1 fruit fly cellular context compared by ENCODE assay signal in the genomic region with DNA sequence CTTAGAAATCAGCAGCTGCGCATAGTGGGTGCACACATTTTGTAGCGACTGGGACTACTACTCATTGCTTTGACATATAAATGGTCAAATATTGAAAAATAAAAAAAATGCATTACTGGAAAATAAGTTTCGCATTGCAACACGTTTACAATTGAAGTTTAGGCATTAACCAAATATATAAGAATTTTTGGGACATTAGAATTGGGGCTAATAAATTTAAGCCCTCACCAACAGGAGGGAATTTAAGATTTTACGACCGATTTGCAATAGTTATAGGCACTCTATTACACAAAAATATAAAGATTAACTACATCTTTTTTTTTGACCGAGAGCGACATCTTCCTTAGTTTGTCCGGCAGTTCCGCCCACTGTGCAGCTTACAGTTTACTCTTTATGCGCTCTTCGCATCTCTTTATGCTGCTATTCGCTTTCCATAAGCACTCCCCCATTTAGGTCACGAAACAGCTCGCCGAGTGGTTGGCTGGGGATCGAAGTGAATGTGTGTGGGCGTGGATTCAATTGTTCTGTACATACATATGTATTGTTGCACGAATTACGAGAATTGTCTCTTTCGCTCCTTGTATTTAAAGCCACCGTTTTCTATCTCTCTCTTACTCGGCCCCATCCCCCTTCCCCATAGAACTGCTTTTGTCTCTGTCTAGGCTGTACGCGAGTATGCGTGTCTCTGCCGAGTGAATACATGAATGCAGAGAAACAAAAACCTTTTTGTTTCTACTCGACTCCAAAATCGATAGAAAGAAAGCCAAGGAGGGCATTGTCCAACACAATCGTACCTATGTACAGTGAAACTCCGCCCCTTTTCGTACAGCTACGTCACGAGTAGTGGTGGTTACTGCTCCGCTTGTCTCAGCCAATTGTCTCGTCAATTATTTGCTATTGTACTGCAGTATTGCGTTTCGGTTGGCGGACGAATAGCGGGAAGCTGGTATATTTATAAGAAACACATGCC.
TF ChIP-seq lines count a peak whose summit lies in the region.

No protein-coding gene starts in this region.

TF ChIP-seq in whole organism, embryonic, 481 proteins besides CTCF, POLR2A, EP300 and RAD21 (continued from another document and continues in another):
- TF ChIP-seq CG4404 (GFP tag; IDR thresholded peaks at IDR 0.05; lab: Robert Waterston, UW) (no peak), CG43689 (GFP tag; IDR thresholded peaks at IDR 0.05; lab: Robert Waterston, UW) (no peak), CG12236 (GFP tag; optimal IDR thresholded peaks at IDR 0.05; lab: Kevin White, UChicago) (peak; percentile 73), CG11456 (GFP tag; IDR thresholded peaks at IDR 0.05; lab: Robert Waterston, UW) (no peak), CG4282 (GFP tag; optimal IDR thresholded peaks at IDR 0.05; lab: Kevin White, UChicago) (peak; percentile 65), CG9437 (GFP tag; optimal IDR thresholded peaks at IDR 0.05; lab: Kevin White, UChicago) (peak; percentile 86), CG10267 (tag; optimal IDR thresholded peaks at IDR 0.05; lab: Kevin White, UChicago) (peak; percentile 74), p53 (GFP tag; optimal IDR thresholded peaks at IDR 0.05; lab: Kevin White, UChicago) (peak; percentile 46), Usf (GFP tag; optimal IDR thresholded peaks at IDR 0.05; lab: Kevin White, UChicago) (peak; percentile 79), CG31441 (GFP tag; IDR thresholded peaks at IDR 0.05; lab: Robert Waterston, UW) (peak; percentile 91), CG14667 (GFP tag; IDR thresholded peaks at IDR 0.05; lab: Robert Waterston, UW) (no peak), CG7987 (GFP tag; optimal IDR thresholded peaks at IDR 0.05; lab: Kevin White, UChicago) (no peak), CG11695 (GFP tag; IDR thresholded peaks at IDR 0.05; lab: Robert Waterston, UW) (peak; percentile 67; the same call in 2 of the 3 replicates), Rfx (GFP tag; IDR thresholded peaks at IDR 0.05; lab: Robert Waterston, UW) (no peak), fd96Cb (tag; optimal IDR thresholded peaks at IDR 0.05; lab: Kevin White, UChicago) (peak; percentile 86), HmgZ (tag; optimal IDR thresholded peaks at IDR 0.05; lab: Kevin White, UChicago) (peak; percentile 38), nerfin-2 (GFP tag; IDR thresholded peaks at IDR 0.05; lab: Robert Waterston, UW; ENCODE audit: partially characterized antibody) (no peak), CG8765 (GFP tag; IDR thresholded peaks at IDR 0.05; lab: Robert Waterston, UW) (no peak), hth (optimal IDR thresholded peaks at IDR 0.05; lab: Kevin White, UChicago) (no peak), vvl (GFP tag; IDR thresholded peaks at IDR 0.05; lab: Robert Waterston, UW) (no peak), NC2β (GFP tag; optimal IDR thresholded peaks at IDR 0.05; lab: Kevin White, UChicago) (peak; percentile 78), CG30020 (tag; optimal IDR thresholded peaks at IDR 0.05; lab: Kevin White, UChicago) (no peak), Drgx (GFP tag; IDR thresholded peaks at IDR 0.05; lab: Robert Waterston, UW) (no peak), CG15696 (tag; optimal IDR thresholded peaks at IDR 0.05; lab: Kevin White, UChicago) (peak; percentile 64), grn (GFP tag; optimal IDR thresholded peaks at IDR 0.05; lab: Kevin White, UChicago) (peak; percentile 27), CG11504 (tag; optimal IDR thresholded peaks at IDR 0.05; lab: Kevin White, UChicago) (no peak), CG15479 (GFP tag; optimal IDR thresholded peaks at IDR 0.05; lab: Kevin White, UChicago) (no peak), Bgb (GFP tag; IDR thresholded peaks at IDR 0.05; lab: Robert Waterston, UW; ENCODE audit: partially characterized antibody) (no peak), Stat92E (GFP tag; optimal IDR thresholded peaks at IDR 0.05; lab: Kevin White, UChicago) (no peak), dysf (GFP tag; IDR thresholded peaks at IDR 0.05; lab: Robert Waterston, UW) (no peak; the same call in 2 of the 3 replicates), Bteb2 (GFP tag; optimal IDR thresholded peaks at IDR 0.05; lab: Kevin White, UChicago) (peak; percentile 79), MESR4 (GFP tag; optimal IDR thresholded peaks at IDR 0.05; lab: Kevin White, UChicago) (no peak), ERR (GFP tag; optimal IDR thresholded peaks at IDR 0.05; lab: Kevin White, UChicago) (no peak), CG18619 (GFP tag; optimal IDR thresholded peaks at IDR 0.05; lab: Kevin White, UChicago) (peak; percentile 88), CG6654 (GFP tag; optimal IDR thresholded peaks at IDR 0.05; lab: Kevin White, UChicago) (peak; percentile 57), abd-A (tag; optimal IDR thresholded peaks at IDR 0.05; lab: Kevin White, UChicago) (no peak), Doc3 (GFP tag; IDR thresholded peaks at IDR 0.05; lab: Robert Waterston, UW; ENCODE audit: partially characterized antibody) (0 out of 3 replicates have a peak, but pooled peaks have one; percentile 3), CG12744 (GFP tag; optimal IDR thresholded peaks at IDR 0.05; lab: Kevin White, UChicago) (peak; percentile 77), Dref (GFP tag; IDR thresholded peaks at IDR 0.05; lab: Robert Waterston, UW) (no peak), NC2α (GFP tag; optimal IDR thresholded peaks at IDR 0.05; lab: Kevin White, UChicago) (peak; percentile 67), insv (GFP tag; optimal IDR thresholded peaks at IDR 0.05; lab: Kevin White, UChicago) (peak in 1 of 2 experiments; percentile 54), CG31365 (tag; optimal IDR thresholded peaks at IDR 0.05; lab: Kevin White, UChicago) (no peak), B-H1 (GFP tag; IDR thresholded peaks at IDR 0.05; lab: Robert Waterston, UW) (peak; percentile 68; the same call in 2 of the 3 replicates), ato (GFP tag; IDR thresholded peaks at IDR 0.05; lab: Robert Waterston, UW; ENCODE audit: partially characterized antibody) (no peak), nerfin-1 (tag; optimal IDR thresholded peaks at IDR 0.05; lab: Kevin White, UChicago) (peak; percentile 24), CG8359 (GFP tag; optimal IDR thresholded peaks at IDR 0.05; lab: Kevin White, UChicago; ENCODE audit: borderline replicate concordance) (peak; percentile 55), sens-2 (GFP tag; IDR thresholded peaks at IDR 0.05; lab: Robert Waterston, UW) (no peak), ems (GFP tag; optimal IDR thresholded peaks at IDR 0.05; lab: Kevin White, UChicago) (peak; percentile 85), jigr1 (GFP tag; IDR thresholded peaks at IDR 0.05; lab: Robert Waterston, UW) (no peak), CG10321 (GFP tag; IDR thresholded peaks at IDR 0.05; lab: Robert Waterston, UW) (peak; percentile 91), gsb-n (tag; optimal IDR thresholded peaks at IDR 0.05; lab: Kevin White, UChicago) (peak; percentile 78), mirr (GFP tag; optimal IDR thresholded peaks at IDR 0.05; lab: Kevin White, UChicago) (no peak), Asciz (GFP tag; optimal IDR thresholded peaks at IDR 0.05; lab: Kevin White, UChicago) (peak; percentile 80), CG10431 (GFP tag; optimal IDR thresholded peaks at IDR 0.05; lab: Kevin White, UChicago) (peak; percentile 72), ken (GFP tag; IDR thresholded peaks at IDR 0.05; lab: Robert Waterston, UW) (peak; percentile 63; the same call in 1 of the 3 replicates), lbe (GFP tag; optimal IDR thresholded peaks at IDR 0.05; lab: Kevin White, UChicago) (no peak), pum (GFP tag; optimal IDR thresholded peaks at IDR 0.05; lab: Kevin White, UChicago) (peak; percentile 85), D19B (GFP tag; optimal IDR thresholded peaks at IDR 0.05; lab: Kevin White, UChicago) (peak; percentile 84), CG15011 (GFP tag; optimal IDR thresholded peaks at IDR 0.05; lab: Kevin White, UChicago) (peak; percentile 67), CG9727 (GFP tag; optimal IDR thresholded peaks at IDR 0.05; lab: Kevin White, UChicago) (peak; percentile 91), Dip2 (GFP tag; IDR thresholded peaks at IDR 0.05; lab: Robert Waterston, UW) (no peak), D (optimal IDR thresholded peaks at IDR 0.05; lab: Kevin White, UChicago) (peak; percentile 42), D (GFP tag; optimal IDR thresholded peaks at IDR 0.05; lab: Kevin White, UChicago) (peak; percentile 84), dati (GFP tag; IDR thresholded peaks at IDR 0.05; lab: Robert Waterston, UW) (0 out of 2 replicates have a peak, but pooled peaks have one; percentile 35), CG17612 (GFP tag; IDR thresholded peaks at IDR 0.05; lab: Robert Waterston, UW) (no peak), CG15601 (tag; optimal IDR thresholded peaks at IDR 0.05; lab: Kevin White, UChicago) (peak; percentile 75), hb (GFP tag; IDR thresholded peaks at IDR 0.05; lab: Robert Waterston, UW; ENCODE audit: partially characterized antibody) (no peak), Mad (GFP tag; optimal IDR thresholded peaks at IDR 0.05; lab: Kevin White, UChicago) (peak; percentile 79), ftz-f1 (GFP tag; optimal IDR thresholded peaks at IDR 0.05; lab: Kevin White, UChicago) (no peak), bcd (GFP tag; optimal IDR thresholded peaks at IDR 0.05; lab: Kevin White, UChicago) (peak; percentile 84), br (optimal IDR thresholded peaks at IDR 0.05; lab: Kevin White, UChicago) (no peak), btn (GFP tag; optimal IDR thresholded peaks at IDR 0.05; lab: Kevin White, UChicago) (peak; percentile 56), CG11085 (GFP tag; IDR thresholded peaks at IDR 0.05; lab: Robert Waterston, UW) (no peak), cad (GFP tag; optimal IDR thresholded peaks at IDR 0.05; lab: Kevin White, UChicago) (no peak), CG4730 (GFP tag; IDR thresholded peaks at IDR 0.05; lab: Robert Waterston, UW) (no peak), CG3847 (GFP tag; IDR thresholded peaks at IDR 0.05; lab: Robert Waterston, UW) (peak; percentile 48; the same call in 1 of the 2 replicates), CG16779 (GFP tag; IDR thresholded peaks at IDR 0.05; lab: Robert Waterston, UW) (no peak), jing (GFP tag; optimal IDR thresholded peaks at IDR 0.05; lab: Kevin White, UChicago) (no peak), da (GFP tag; optimal IDR thresholded peaks at IDR 0.05; lab: Kevin White, UChicago) (peak; percentile 38), toy (GFP tag; IDR thresholded peaks at IDR 0.05; lab: Robert Waterston, UW) (no peak), CG13775 (GFP tag; optimal IDR thresholded peaks at IDR 0.05; lab: Kevin White, UChicago) (peak; percentile 86), crol (GFP tag; IDR thresholded peaks at IDR 0.05; lab: Robert Waterston, UW) (no peak), CG30431 (GFP tag; optimal IDR thresholded peaks at IDR 0.05; lab: Kevin White, UChicago) (peak; percentile 77), Dbx (GFP tag; IDR thresholded peaks at IDR 0.05; lab: Robert Waterston, UW) (no peak; the same call in 2 of the 3 replicates), CG31388 (GFP tag; optimal IDR thresholded peaks at IDR 0.05; lab: Kevin White, UChicago) (peak; percentile 4), onecut (GFP tag; IDR thresholded peaks at IDR 0.05; lab: Robert Waterston, UW) (peak; percentile 59), CkIIα-i1 (GFP tag; IDR thresholded peaks at IDR 0.05; lab: Robert Waterston, UW) (no peak), Camta (GFP tag; optimal IDR thresholded peaks at IDR 0.05; lab: Kevin White, UChicago) (peak; percentile 86), CG10959 (GFP tag; IDR thresholded peaks at IDR 0.05; lab: Robert Waterston, UW) (no peak), Nf-YC (tag; optimal IDR thresholded peaks at IDR 0.05; lab: Kevin White, UChicago) (peak; percentile 100), Hr51 (GFP tag; optimal IDR thresholded peaks at IDR 0.05; lab: Kevin White, UChicago) (peak in 1 of 2 experiments; percentile 74), CG11398 (GFP tag; optimal IDR thresholded peaks at IDR 0.05; lab: Kevin White, UChicago) (peak; percentile 34), sna (GFP tag; IDR thresholded peaks at IDR 0.05; lab: Robert Waterston, UW; ENCODE audit: partially characterized antibody) (no peak), Chrac-16 (GFP tag; optimal IDR thresholded peaks at IDR 0.05; lab: Kevin White, UChicago) (peak; percentile 71), Spps (tag; optimal IDR thresholded peaks at IDR 0.05; lab: Kevin White, UChicago) (peak; percentile 72), crp (GFP tag; optimal IDR thresholded peaks at IDR 0.05; lab: Kevin White, UChicago) (peak in 1 of 2 experiments; percentile 56), sens (GFP tag; lab: Kevin White, UChicago) (peak; percentile 99), kay (GFP tag; optimal IDR thresholded peaks at IDR 0.05; lab: Kevin White, UChicago) (peak; percentile 62), corto (GFP tag; optimal IDR thresholded peaks at IDR 0.05; lab: Kevin White, UChicago) (no peak), Blimp-1 (GFP tag; optimal IDR thresholded peaks at IDR 0.05; lab: Kevin White, UChicago) (no peak), CG4360 (GFP tag; IDR thresholded peaks at IDR 0.05; lab: Robert Waterston, UW) (no peak), Ssrp (tag; optimal IDR thresholded peaks at IDR 0.05; lab: Kevin White, UChicago) (no peak), her (GFP tag; optimal IDR thresholded peaks at IDR 0.05; lab: Kevin White, UChicago) (peak; percentile 52), dimm (GFP tag; IDR thresholded peaks at IDR 0.05; lab: Robert Waterston, UW) (no peak), yki (optimal IDR thresholded peaks at IDR 0.05; lab: Kevin White, UChicago) (peak; percentile 28), Hmx (GFP tag; optimal IDR thresholded peaks at IDR 0.05; lab: Kevin White, UChicago) (peak; percentile 42), Adf1 (GFP tag; IDR thresholded peaks at IDR 0.05; lab: Robert Waterston, UW) (no peak), ash1 (GFP tag; optimal IDR thresholded peaks at IDR 0.05; lab: Kevin White, UChicago) (no peak), Hr78 (GFP tag; optimal IDR thresholded peaks at IDR 0.05; lab: Kevin White, UChicago) (no peak), Dp (GFP tag; optimal IDR thresholded peaks at IDR 0.05; lab: Kevin White, UChicago) (no peak), CG9797 (GFP tag; optimal IDR thresholded peaks at IDR 0.05; lab: Kevin White, UChicago) (peak; percentile 18), nau (GFP tag; optimal IDR thresholded peaks at IDR 0.05; lab: Kevin White, UChicago) (peak; percentile 63), mld (GFP tag; IDR thresholded peaks at IDR 0.05; lab: Robert Waterston, UW; ENCODE audit: partially characterized antibody) (no peak), CG17802 (tag; optimal IDR thresholded peaks at IDR 0.05; lab: Kevin White, UChicago) (no peak), CG11560 (tag; IDR thresholded peaks at IDR 0.05; lab: Robert Waterston, UW) (no peak), CG2116 (GFP tag; optimal IDR thresholded peaks at IDR 0.05; lab: Kevin White, UChicago) (peak; percentile 63), CG2129 (GFP tag; IDR thresholded peaks at IDR 0.05; lab: Robert Waterston, UW; ENCODE audit: partially characterized antibody) (no peak), disco-r (GFP tag; optimal IDR thresholded peaks at IDR 0.05; lab: Kevin White, UChicago) (peak; percentile 70), CG10147 (GFP tag; optimal IDR thresholded peaks at IDR 0.05; lab: Kevin White, UChicago) (no peak), C15 (GFP tag; IDR thresholded peaks at IDR 0.05; lab: Robert Waterston, UW) (no peak), pita (GFP tag; optimal IDR thresholded peaks at IDR 0.05; lab: Kevin White, UChicago) (no peak)
